Worm (Caenorhabditis elegans) whole organism, L1 larva: ENCODE results near the gene fbxa-209.
A peak's percentile ranks its signal among the peaks of the same experiment; 100 is the strongest.

Experiments used
- aha-1 ChIP-seq: fragments of 150-350 bp; optimal IDR thresholded peaks from 2 replicates; lab custom pipeline; 2014; ENCODE audit warnings: missing biosample characterization, missing genetic modification characterization
- aly-2 ChIP-seq: fragments of 150-350 bp; optimal IDR thresholded peaks from 2 replicates; lab custom pipeline; 2014; ENCODE audit warnings: missing biosample characterization, missing genetic modification characterization
- ceh-63 ChIP-seq: fragments of 200-800 bp; sonication (Bioruptor generic); optimal IDR thresholded peaks from 2 replicates; lab custom pipeline; 2018; ENCODE audit warnings: mild to moderate bottlenecking, missing genetic modification characterization, missing compliant biosample characterization
- ceh-88 ChIP-seq: fragments of 200-800 bp; sonication (Bioruptor generic); IDR thresholded peaks from 2 replicates; pipeline ENCODE4 v1.3.6; 2022; ENCODE audit warnings: missing genetic modification characterization, missing compliant biosample characterization
- ceh-90 ChIP-seq: sonication (generic microtip); optimal IDR thresholded peaks from 2 replicates; lab custom pipeline; 2016; ENCODE audit warnings: missing genetic modification characterization, missing compliant biosample characterization
- efl-1 ChIP-seq, 4 experiments: fragments of 150-350 bp; optimal IDR thresholded peaks in 3 of 4; peaks in 1 of 4; 1 replicate in 1 of 4; 2 replicates in 3 of 4; lab custom pipeline; 2014; ENCODE audit warnings: missing biosample characterization in 2 of 4, missing genetic modification characterization in 2 of 4, missing genetic modification reagents in 2 of 4
- egl-13 ChIP-seq: sonication (generic microtip); optimal IDR thresholded peaks from 2 replicates; lab custom pipeline; 2016; ENCODE audit warnings: missing genotype, missing genetic modification reagents, missing genetic modification characterization, missing compliant biosample characterization
- elt-3 ChIP-seq, 6 experiments: fragments of 150-350 bp in 1 of 6; sonication (generic microtip); optimal IDR thresholded peaks; 2 replicates each; lab custom pipeline; 2017 to 2018; ENCODE audit warnings: missing biosample characterization in 6 of 6, missing genetic modification characterization in 6 of 6, inconsistent platforms in 1 of 6
- fkh-10 ChIP-seq: sonication (generic microtip); optimal IDR thresholded peaks from 2 replicates; lab custom pipeline; 2017; ENCODE audit warnings: missing biosample characterization, missing genetic modification reagents, missing genetic modification characterization
- grh-1 ChIP-seq: fragments of 200-800 bp; sonication (Bioruptor generic); IDR thresholded peaks from 2 replicates; pipeline ENCODE4 v1.3.6; 2022; ENCODE audit warnings: missing genetic modification reagents, missing genetic modification characterization, missing compliant biosample characterization
- hpl-2 ChIP-seq: fragments of 150-350 bp; optimal IDR thresholded peaks from 2 replicates; lab custom pipeline; 2014; ENCODE audit warnings: missing biosample characterization, missing genetic modification reagents, missing genetic modification characterization
- isw-1 ChIP-seq: fragments of 200-800 bp; sonication (Bioruptor generic); IDR thresholded peaks from 2 replicates; pipeline ENCODE4 v1.3.6; 2022; ENCODE audit warnings: missing genetic modification characterization, missing compliant biosample characterization
- jun-1 ChIP-seq: fragments of 150-350 bp; optimal IDR thresholded peaks from 2 replicates; lab custom pipeline; 2014; ENCODE audit warnings: missing biosample characterization, missing genetic modification reagents, missing genetic modification characterization
- lin-13 ChIP-seq: fragments of 150-350 bp; optimal IDR thresholded peaks from 2 replicates; lab custom pipeline; 2014; ENCODE audit warnings: missing biosample characterization, missing genetic modification reagents, missing genetic modification characterization
- lsy-2 ChIP-seq, 2 experiments: fragments of 150-350 bp; optimal IDR thresholded peaks; 2 replicates each; lab custom pipeline; 2014; ENCODE audit warnings: missing biosample characterization in 2 of 2, missing genetic modification characterization in 2 of 2
- mab-9 ChIP-seq: fragments of 200-800 bp; sonication (Bioruptor generic); IDR thresholded peaks from 2 replicates; pipeline ENCODE4 v1.3.6; 2022; ENCODE audit warnings: missing genetic modification reagents, missing genetic modification characterization, missing compliant biosample characterization
- mdl-1 ChIP-seq, 2 experiments: fragments of 150-350 bp; optimal IDR thresholded peaks; 2 replicates each; lab custom pipeline; 2014 to 2017; ENCODE audit warnings: missing biosample characterization in 2 of 2, missing genetic modification characterization in 2 of 2, inconsistent platforms in 1 of 2
- mep-1 ChIP-seq: fragments of 150-350 bp; optimal IDR thresholded peaks from 2 replicates; lab custom pipeline; 2014; ENCODE audit warnings: missing biosample characterization, missing genetic modification characterization
- nhr-12 ChIP-seq: sonication (generic microtip); optimal IDR thresholded peaks from 2 replicates; lab custom pipeline; 2017; ENCODE audit warnings: missing biosample characterization, missing genetic modification characterization
- nhr-20 ChIP-seq: sonication (generic microtip); optimal IDR thresholded peaks from 2 replicates; lab custom pipeline; 2016; ENCODE audit warnings: mild to moderate bottlenecking, missing genetic modification characterization, missing compliant biosample characterization
- nhr-47 ChIP-seq: sonication (generic microtip); optimal IDR thresholded peaks from 2 replicates; lab custom pipeline; 2016; ENCODE audit warnings: mild to moderate bottlenecking, missing genetic modification characterization, moderate library complexity, missing compliant biosample characterization
- nhr-76 ChIP-seq: sonication (generic microtip); optimal IDR thresholded peaks from 2 replicates; lab custom pipeline; 2017; ENCODE audit warnings: missing biosample characterization, missing genetic modification characterization
- nhr-77 ChIP-seq: fragments of 150-350 bp; optimal IDR thresholded peaks from 2 replicates; lab custom pipeline; 2014; ENCODE audit warnings: missing biosample characterization, missing genetic modification characterization
- nhr-84 ChIP-seq: sonication (generic microtip); optimal IDR thresholded peaks from 2 replicates; lab custom pipeline; 2017; ENCODE audit warnings: missing biosample characterization, missing genetic modification characterization
- nhr-85 ChIP-seq: sonication (generic microtip); peaks from one replicate; lab custom pipeline; 2016; ENCODE audit warnings: missing genetic modification characterization, inconsistent platforms, missing compliant biosample characterization
- nhr-90 ChIP-seq: sonication (generic microtip); optimal IDR thresholded peaks from 2 replicates; lab custom pipeline; 2016; ENCODE audit warnings: mild to moderate bottlenecking, missing genetic modification characterization, missing compliant biosample characterization; ENCODE audit not compliant: poor library complexity
- pax-3 ChIP-seq: fragments of 200-800 bp; sonication (Bioruptor generic); optimal IDR thresholded peaks from 2 replicates; lab custom pipeline; 2018; ENCODE audit warnings: mild to moderate bottlenecking, missing genetic modification characterization, moderate library complexity, missing compliant biosample characterization
- rnt-1 ChIP-seq: sonication (generic microtip); optimal IDR thresholded peaks from 2 replicates; lab custom pipeline; 2016; ENCODE audit warnings: mild to moderate bottlenecking, missing genetic modification characterization, moderate library complexity, missing compliant biosample characterization
- skn-1 ChIP-seq: fragments of 150-350 bp; optimal IDR thresholded peaks from 2 replicates; lab custom pipeline; 2014; ENCODE audit warnings: missing biosample characterization, missing genetic modification characterization
- snu-23 ChIP-seq: sonication (generic microtip); optimal IDR thresholded peaks from 2 replicates; lab custom pipeline; 2016; ENCODE audit warnings: missing genetic modification characterization, missing compliant biosample characterization
- sox-4 ChIP-seq: sonication (generic microtip); optimal IDR thresholded peaks from 2 replicates; lab custom pipeline; 2016; ENCODE audit warnings: missing genetic modification characterization, missing compliant biosample characterization
- sup-37 ChIP-seq: fragments of 200-800 bp; sonication (Bioruptor generic); optimal IDR thresholded peaks from 2 replicates; lab custom pipeline; 2018; ENCODE audit warnings: mild to moderate bottlenecking, missing genetic modification characterization, missing compliant biosample characterization
- swsn-7 ChIP-seq: sonication (generic microtip); optimal IDR thresholded peaks from 2 replicates; lab custom pipeline; 2016; ENCODE audit warnings: missing genetic modification characterization, missing compliant biosample characterization
- tbx-2 ChIP-seq: sonication (generic microtip); optimal IDR thresholded peaks from 2 replicates; lab custom pipeline; 2016; ENCODE audit warnings: missing genetic modification characterization, missing compliant biosample characterization
- unc-30 ChIP-seq: sonication (generic microtip); optimal IDR thresholded peaks from 2 replicates; lab custom pipeline; 2017; ENCODE audit warnings: missing biosample characterization, missing genetic modification characterization
- vab-15 ChIP-seq: sonication (generic microtip); optimal IDR thresholded peaks from 2 replicates; lab custom pipeline; 2017; ENCODE audit warnings: missing genotype, mild to moderate bottlenecking, missing genetic modification characterization, missing compliant biosample characterization
- xbp-1 ChIP-seq: sonication (generic microtip); optimal IDR thresholded peaks from 2 replicates; lab custom pipeline; 2016; ENCODE audit warnings: missing genetic modification characterization, missing compliant biosample characterization
- zip-4 ChIP-seq: fragments of 200-800 bp; sonication (Bioruptor generic); optimal IDR thresholded peaks from 2 replicates; lab custom pipeline; 2018; ENCODE audit warnings: mild to moderate bottlenecking, missing genetic modification characterization, moderate library complexity, missing compliant biosample characterization
- ztf-11 ChIP-seq, 2 experiments: sonication (generic microtip); optimal IDR thresholded peaks; 2 replicates each; lab custom pipeline; 2016 to 2017; ENCODE audit warnings: missing genetic modification characterization in 2 of 2, missing biosample characterization in 1 of 2, missing compliant biosample characterization in 1 of 2

fbxa-209 gene

DNA sequence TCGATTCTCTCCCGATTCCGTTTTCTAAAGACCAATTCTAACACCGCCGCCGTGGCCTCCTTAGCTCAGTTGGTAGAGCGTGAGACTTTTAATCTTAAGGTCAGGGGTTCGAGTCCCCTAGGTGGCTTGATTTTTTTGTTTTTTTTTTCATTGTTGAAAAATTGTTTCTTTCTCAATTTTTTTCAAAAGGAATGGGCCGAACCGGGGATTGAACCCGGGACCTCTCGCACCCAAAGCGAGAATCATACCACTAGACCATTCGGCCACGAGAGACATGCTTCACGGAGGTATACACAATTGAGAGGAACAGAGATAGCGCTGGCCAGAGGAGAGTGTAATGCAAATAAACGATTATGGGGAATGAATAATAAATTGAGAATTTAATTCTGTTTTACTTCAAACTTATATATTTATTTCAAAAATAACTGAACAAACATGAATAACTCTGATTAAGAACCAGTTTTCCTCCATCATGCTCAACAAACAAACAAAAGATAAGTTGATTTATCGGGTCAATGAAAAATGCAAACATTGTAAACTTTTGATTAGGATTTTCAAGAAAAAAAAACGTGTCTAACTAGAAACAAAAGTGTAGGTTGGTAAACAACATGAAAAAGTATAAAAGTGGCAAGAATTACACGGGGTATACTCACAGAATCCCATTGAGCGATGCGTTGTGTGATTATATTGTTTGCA lies 38.3 kb upstream of the fbxa-209 start, which contains the start of gene pqn-71 (continued):
- TF ChIP-seq vab-15 (tag; lab: Kevin White, UChicago) = peak; percentile 2
- TF ChIP-seq sup-37 (GFP tag; lab: Kevin White, UChicago) = peak; percentile 41
- peak; percentile 25 for TF ChIP-seq ceh-90 (tag; lab: Kevin White, UChicago)
- peak in 1 of 2 experiments; percentile 38 for TF ChIP-seq ztf-11 (tag; optimal IDR thresholded peaks at IDR 0.05; lab: Kevin White, UChicago)
- TF ChIP-seq nhr-20 (tag; lab: Kevin White, UChicago) = peak; percentile 85
- TF ChIP-seq aly-2 = peak; percentile 39
- TF ChIP-seq mdl-1 (tag; optimal IDR thresholded peaks at IDR 0.05; lab: Kevin White, UChicago) = peak in 1 of 2 experiments; percentile 51
- TF ChIP-seq egl-13 (tag; lab: Kevin White, UChicago) = peak; percentile 72
- peak; percentile 76 for TF ChIP-seq tbx-2
- peak; percentile 65 for TF ChIP-seq xbp-1 (tag; lab: Kevin White, UChicago)
- no peak for TF ChIP-seq nhr-84 (tag; lab: Kevin White, UChicago)
- TF ChIP-seq fkh-10 = no peak
- TF ChIP-seq efl-1 (optimal IDR thresholded peaks at IDR 0.05; lab: Kevin White, UChicago) = peak; percentile 42 to 68
- peak; percentile 42 to 96 for TF ChIP-seq efl-1 (GFP tag; optimal IDR thresholded peaks at IDR 0.05 in 1 of 2; lab: Kevin White, UChicago)
- 0 out of 2 replicates have a peak, but pooled peaks have one; percentile 8 for TF ChIP-seq mab-9 (GFP tag; lab: Robert Waterston, UW)
- TF ChIP-seq aha-1 = no peak
- TF ChIP-seq nhr-90 (tag; lab: Kevin White, UChicago) = peak; percentile 94
- peak; percentile 88 for TF ChIP-seq mep-1 (tag; lab: Kevin White, UChicago)
- TF ChIP-seq isw-1 (GFP tag; lab: Robert Waterston, UW) = peak; percentile 27
- TF ChIP-seq nhr-12 = no peak
- no peak for TF ChIP-seq nhr-76 (tag; lab: Kevin White, UChicago)
- peak; percentile 56 for TF ChIP-seq rnt-1 (tag; lab: Kevin White, UChicago)
- TF ChIP-seq nhr-85 (tag; lab: Kevin White, UChicago) = peak; percentile 86
- TF ChIP-seq lin-13 (GFP tag; lab: Kevin White, UChicago) = peak; percentile 54
- TF ChIP-seq snu-23 (GFP tag; lab: Kevin White, UChicago) = peak; percentile 90
- peak; percentile 49 for TF ChIP-seq skn-1 (tag; lab: Kevin White, UChicago)
- peak; percentile 86 for TF ChIP-seq nhr-77 (tag; lab: Kevin White, UChicago)
- peak in 2 of 6 experiments; percentile 45 to 72 for TF ChIP-seq elt-3 (tag; optimal IDR thresholded peaks at IDR 0.05; lab: Kevin White, UChicago)
- TF ChIP-seq sox-4 (tag; lab: Kevin White, UChicago) = peak; percentile 45
- TF ChIP-seq pax-3 (tag; lab: Kevin White, UChicago) = peak; percentile 64
- 0 out of 2 replicates have a peak, but pooled peaks have one; percentile 43 for TF ChIP-seq ceh-88
- TF ChIP-seq jun-1 = peak; percentile 83
- peak; percentile 34; the same call in 1 of the 2 replicates for TF ChIP-seq grh-1 (GFP tag; lab: Robert Waterston, UW)
- TF ChIP-seq unc-30 (tag; lab: Kevin White, UChicago) = no peak
- TF ChIP-seq hpl-2 (GFP tag; lab: Kevin White, UChicago) = peak; percentile 79
- TF ChIP-seq lsy-2 (tag; optimal IDR thresholded peaks at IDR 0.05; lab: Kevin White, UChicago) = no peak
- TF ChIP-seq swsn-7 (tag; lab: Kevin White, UChicago) = peak; percentile 78
- peak; percentile 91 for TF ChIP-seq nhr-47 (tag; lab: Kevin White, UChicago)
- TF ChIP-seq ceh-63 = no peak
- TF ChIP-seq, all 84 proteins: peak for 50

DNA sequence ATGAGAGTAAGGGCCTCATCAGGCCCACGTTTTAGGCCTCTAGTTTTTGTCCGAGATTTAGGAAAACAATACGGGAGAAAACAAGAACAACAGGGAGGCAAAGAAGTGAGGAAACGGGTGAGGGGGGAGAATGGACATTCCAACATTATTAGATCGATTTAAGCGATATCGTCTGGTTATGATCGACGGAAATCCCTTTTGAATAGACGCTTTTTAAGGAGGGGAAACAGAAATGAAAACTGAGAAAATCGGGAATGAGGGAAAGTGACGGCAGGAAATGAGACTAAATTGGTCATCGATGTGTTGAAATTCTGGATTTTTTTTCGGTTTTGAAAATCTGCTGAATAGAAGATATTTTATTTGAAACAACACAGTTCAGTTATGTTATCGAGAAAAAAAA lies 37.6 kb upstream of the fbxa-209 start, which contains the start of gene rocf-1:
Gene rocf-1, minus strand, starts transcription at position 101 of the 400 bp plus-strand sequence.
- no peak for TF ChIP-seq zip-4 (GFP tag; lab: Kevin White, UChicago)
